Fruit fly (Drosophila melanogaster) whole organism, prepupa: ENCODE data around the gene CG32712.

Experiments used
- Blimp-1 ChIP-seq: fragments of 200-800 bp; sonication (Bioruptor generic); optimal IDR thresholded peaks from 3 replicates; lab custom pipeline; 2017; ENCODE audit warnings: missing biosample characterization, missing genetic modification characterization, mild to moderate bottlenecking, moderate library complexity, missing genetic modification reagents
- CG10631 ChIP-seq: fragments of 200-800 bp; sonication (Bioruptor generic); optimal IDR thresholded peaks from 2 replicates; lab custom pipeline; 2016; ENCODE audit warnings: missing biosample characterization, missing genetic modification characterization
- CG10669 ChIP-seq: fragments of 200-800 bp; sonication (Bioruptor generic); optimal IDR thresholded peaks from 3 replicates; lab custom pipeline; 2018; ENCODE audit warnings: missing biosample characterization, mild to moderate bottlenecking, missing genetic modification characterization, moderate library complexity
- CG11762 ChIP-seq: fragments of 200-800 bp; sonication (Bioruptor generic); optimal IDR thresholded peaks from 3 replicates; lab custom pipeline; 2016; ENCODE audit warnings: missing biosample characterization, missing genetic modification characterization; ENCODE audit not compliant: insufficient read depth
- CG11902 ChIP-seq: fragments of 200-800 bp; sonication (Bioruptor generic); optimal IDR thresholded peaks from 3 replicates; lab custom pipeline; 2016; ENCODE audit warnings: missing biosample characterization, missing genetic modification characterization
- CG15336 ChIP-seq: fragments of 200-800 bp; sonication (Bioruptor generic); IDR thresholded peaks from 2 replicates; pipeline ENCODE4 v1.3.6; 2022; ENCODE audit warnings: missing biosample characterization, missing genetic modification characterization
- CG1621 ChIP-seq: fragments of 200-800 bp; sonication (Bioruptor generic); optimal IDR thresholded peaks from 3 replicates; lab custom pipeline; 2018; ENCODE audit warnings: missing biosample characterization, mild to moderate bottlenecking, missing genetic modification characterization
- CG3032 ChIP-seq: fragments of 200-800 bp; optimal IDR thresholded peaks from 2 replicates; lab custom pipeline; 2019; ENCODE audit warnings: missing biosample characterization, mild to moderate bottlenecking, missing genetic modification characterization, moderate library complexity
- CG32006 ChIP-seq: fragments of 200-800 bp; sonication (Bioruptor generic); optimal IDR thresholded peaks from 3 replicates; lab custom pipeline; 2017; ENCODE audit warnings: missing biosample characterization, mild to moderate bottlenecking, missing genetic modification characterization
- CG3919 ChIP-seq: fragments of 200-800 bp; sonication (Bioruptor generic); optimal IDR thresholded peaks from 3 replicates; lab custom pipeline; 2016; ENCODE audit warnings: missing biosample characterization, missing genetic modification characterization
- CG4318 ChIP-seq: fragments of 200-800 bp; sonication (Bioruptor generic); optimal IDR thresholded peaks from 3 replicates; lab custom pipeline; 2017; ENCODE audit warnings: missing biosample characterization, mild to moderate bottlenecking, missing genetic modification characterization
- CG6163 ChIP-seq: fragments of 200-800 bp; sonication (Bioruptor generic); IDR thresholded peaks from 3 replicates; pipeline ENCODE4 v1.3.6; 2022; ENCODE audit warnings: missing biosample characterization, missing genetic modification characterization
- CG6276 ChIP-seq: fragments of 200-800 bp; sonication (Bioruptor generic); optimal IDR thresholded peaks from 2 replicates; lab custom pipeline; 2017; ENCODE audit warnings: missing biosample characterization, mild to moderate bottlenecking, missing genetic modification characterization
- CG6854 ChIP-seq: fragments of 200-800 bp; sonication (Bioruptor generic); optimal IDR thresholded peaks from 2 replicates; lab custom pipeline; 2017; ENCODE audit warnings: missing biosample characterization, mild to moderate bottlenecking, missing genetic modification characterization
- CG7368 ChIP-seq: fragments of 200-800 bp; sonication (Bioruptor generic); optimal IDR thresholded peaks from 3 replicates; lab custom pipeline; 2016; ENCODE audit warnings: missing biosample characterization, missing genetic modification characterization
- CG8119 ChIP-seq: fragments of 200-800 bp; sonication (Bioruptor generic); IDR thresholded peaks from 3 replicates; pipeline ENCODE4 v1.3.6; 2022; ENCODE audit warnings: missing biosample characterization, missing genetic modification characterization
- CG8319 ChIP-seq: fragments of 200-800 bp; sonication (Bioruptor generic); optimal IDR thresholded peaks from 3 replicates; lab custom pipeline; 2016; ENCODE audit warnings: missing biosample characterization, missing genetic modification characterization
- CG8632 ChIP-seq: fragments of 200-800 bp; sonication (Bioruptor generic); optimal IDR thresholded peaks from 3 replicates; lab custom pipeline; 2016; ENCODE audit warnings: missing biosample characterization, missing genetic modification characterization
- CG9139 ChIP-seq: fragments of 200-800 bp; sonication (Bioruptor generic); optimal IDR thresholded peaks from 3 replicates; lab custom pipeline; 2017; ENCODE audit warnings: missing biosample characterization, mild to moderate bottlenecking, missing genetic modification characterization
- Eip78C ChIP-seq: fragments of 200-800 bp; sonication (Bioruptor generic); peaks from one replicate; lab custom pipeline; 2016; ENCODE audit warnings: missing biosample characterization, missing genetic modification characterization
- Eip93F ChIP-seq: fragments of 200-800 bp; sonication (Bioruptor generic); optimal IDR thresholded peaks from 2 replicates; lab custom pipeline; 2016; ENCODE audit warnings: missing biosample characterization, mild to moderate bottlenecking, missing genetic modification characterization
- Ets21C ChIP-seq: fragments of 200-800 bp; sonication (Bioruptor generic); optimal IDR thresholded peaks from 3 replicates; lab custom pipeline; 2016; ENCODE audit warnings: missing biosample characterization, missing genetic modification characterization
- Ets96B ChIP-seq: fragments of 200-800 bp; optimal IDR thresholded peaks from 2 replicates; lab custom pipeline; 2019; ENCODE audit warnings: missing biosample characterization, mild to moderate bottlenecking, missing genetic modification characterization, moderate library complexity
- Gug ChIP-seq: fragments of 200-800 bp; sonication (Bioruptor generic); IDR thresholded peaks from 2 replicates; pipeline ENCODE4 v1.3.6; 2022; ENCODE audit warnings: missing biosample characterization, missing genetic modification characterization
- Hr38 ChIP-seq: sonication (Bioruptor generic); optimal IDR thresholded peaks from 2 replicates; lab custom pipeline; 2016; ENCODE audit warnings: missing biosample characterization, missing genetic modification characterization
- Hr4 ChIP-seq: fragments of 200-800 bp; sonication (Bioruptor generic); optimal IDR thresholded peaks from 3 replicates; lab custom pipeline; 2016; ENCODE audit warnings: missing biosample characterization, missing genetic modification characterization
- Lpt ChIP-seq: fragments of 200-800 bp; sonication (Bioruptor generic); optimal IDR thresholded peaks from 3 replicates; lab custom pipeline; 2016; ENCODE audit warnings: missing biosample characterization, missing genetic modification characterization
- Met ChIP-seq: fragments of 200-800 bp; sonication (Bioruptor generic); optimal IDR thresholded peaks from 3 replicates; lab custom pipeline; 2016; ENCODE audit warnings: missing biosample characterization, missing genetic modification characterization
- OdsH ChIP-seq: fragments of 200-800 bp; sonication (Bioruptor generic); optimal IDR thresholded peaks from 3 replicates; lab custom pipeline; 2016; ENCODE audit warnings: missing biosample characterization, missing genetic modification characterization
- Sox102F ChIP-seq: fragments of 200-800 bp; sonication (Bioruptor generic); optimal IDR thresholded peaks from 2 replicates; lab custom pipeline; 2016; ENCODE audit warnings: missing biosample characterization, mild to moderate bottlenecking, missing genetic modification characterization
- Sox15 ChIP-seq: fragments of 200-800 bp; sonication (Bioruptor generic); optimal IDR thresholded peaks from 3 replicates; lab custom pipeline; 2016; ENCODE audit warnings: missing biosample characterization, missing genetic modification characterization
- achi ChIP-seq: fragments of 200-800 bp; sonication (Bioruptor generic); optimal IDR thresholded peaks from 3 replicates; lab custom pipeline; 2016; ENCODE audit warnings: missing biosample characterization, missing genetic modification characterization
- acj6 ChIP-seq: fragments of 200-800 bp; sonication (Bioruptor generic); optimal IDR thresholded peaks from 3 replicates; lab custom pipeline; 2016; ENCODE audit warnings: missing biosample characterization, missing genetic modification characterization
- cyc ChIP-seq: fragments of 200-800 bp; sonication (Bioruptor generic); optimal IDR thresholded peaks from 3 replicates; lab custom pipeline; 2016; ENCODE audit warnings: missing biosample characterization, missing genetic modification characterization
- dac ChIP-seq: fragments of 200-800 bp; sonication (Bioruptor generic); optimal IDR thresholded peaks from 2 replicates; lab custom pipeline; 2017; ENCODE audit warnings: missing biosample characterization, mild to moderate bottlenecking, missing genetic modification characterization
- dsx ChIP-seq: fragments of 200-800 bp; optimal IDR thresholded peaks from 3 replicates; lab custom pipeline; 2019; ENCODE audit warnings: missing biosample characterization, mild to moderate bottlenecking, missing genetic modification characterization, moderate library complexity; ENCODE audit not compliant: poor library complexity, severe bottlenecking
- fd85E ChIP-seq: fragments of 200-800 bp; sonication (Bioruptor generic); optimal IDR thresholded peaks from 3 replicates; lab custom pipeline; 2016; ENCODE audit warnings: missing biosample characterization, missing genetic modification characterization
- fkh ChIP-seq: fragments of 200-800 bp; sonication (Bioruptor generic); optimal IDR thresholded peaks from 3 replicates; lab custom pipeline; 2017; ENCODE audit warnings: missing biosample characterization, mild to moderate bottlenecking, missing genetic modification characterization, moderate library complexity
- lz ChIP-seq: fragments of 200-800 bp; sonication (Bioruptor generic); optimal IDR thresholded peaks from 3 replicates; lab custom pipeline; 2016; ENCODE audit warnings: missing biosample characterization, missing genetic modification characterization
- ss ChIP-seq, 2 experiments: fragments of 200-800 bp; sonication (Bioruptor generic); optimal IDR thresholded peaks; 2 replicates in 1 of 2; 3 replicates in 1 of 2; lab custom pipeline; 2017 to 2018; ENCODE audit warnings: mild to moderate bottlenecking in 2 of 2, missing biosample characterization in 2 of 2, missing genetic modification characterization in 2 of 2, moderate library complexity in 1 of 2
- svp ChIP-seq: fragments of 200-800 bp; sonication (Bioruptor generic); peaks from one replicate; lab custom pipeline; 2016; ENCODE audit warnings: missing biosample characterization, missing genetic modification characterization
- vri ChIP-seq: fragments of 200-800 bp; sonication (Bioruptor generic); optimal IDR thresholded peaks from 3 replicates; lab custom pipeline; 2016; ENCODE audit warnings: missing biosample characterization, mild to moderate bottlenecking, missing genetic modification characterization

Gene CG32712

DNA sequence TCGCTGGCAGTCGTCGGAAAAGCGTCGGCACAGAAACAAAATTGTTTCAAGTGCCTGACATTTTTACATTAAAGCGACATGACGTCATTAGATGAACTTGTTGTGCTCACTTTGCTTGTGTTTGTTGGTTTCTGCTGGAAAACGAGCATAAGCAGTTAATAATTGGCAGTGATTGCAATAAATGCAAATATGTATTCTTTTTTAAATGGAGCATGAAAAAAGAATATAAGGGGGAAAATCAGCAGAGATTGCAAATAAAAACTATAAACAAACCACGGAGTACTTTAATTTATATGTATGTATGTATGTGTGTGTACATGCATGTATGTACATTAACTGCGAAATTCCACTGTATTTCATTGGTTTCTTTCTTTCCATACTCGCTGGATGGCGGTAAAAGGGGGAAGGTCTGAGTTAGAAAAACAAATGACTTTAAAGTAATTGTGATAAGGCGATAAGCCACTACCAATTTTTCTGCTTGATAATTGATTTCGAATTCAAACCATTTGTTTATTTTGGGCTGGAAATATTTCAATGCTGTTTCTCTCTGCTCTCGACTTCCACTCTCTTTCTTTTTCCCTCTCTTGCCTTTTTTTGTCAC is 20.0 kb downstream of the CG32712 start:
- no peak for TF ChIP-seq CG9139

dm6 chrX:8412197-8413160 is 21.1 kb downstream of the CG32712 start:
- TF ChIP-seq Eip78C (GFP tag; lab: Kevin White, UChicago) (peak; percentile 35), dsx (GFP tag; lab: Kevin White, UChicago) (no peak), Ets21C (no peak), fd85E (GFP tag; lab: Kevin White, UChicago) (no peak), vri (GFP tag; lab: Kevin White, UChicago) (peak; percentile 15), fkh (peak; percentile 30), CG6163 (GFP tag; lab: Robert Waterston, UW) (peak; percentile 45; the same call in 2 of the 3 replicates), CG8319 (GFP tag; lab: Kevin White, UChicago) (no peak), CG32006 (GFP tag; lab: Kevin White, UChicago) (no peak), Ets96B (tag; lab: Kevin White, UChicago) (no peak), OdsH (no peak), CG6276 (GFP tag; lab: Kevin White, UChicago) (peak; percentile 8), achi (GFP tag; lab: Kevin White, UChicago) (no peak), CG15336 (GFP tag; lab: Robert Waterston, UW) (0 out of 2 replicates have a peak, but pooled peaks have one; percentile 10), ss (GFP tag; optimal IDR thresholded peaks at IDR 0.05; lab: Kevin White, UChicago) (peak; percentile 12 to 28), CG11762 (GFP tag; lab: Kevin White, UChicago) (no peak), CG1621 (tag; lab: Kevin White, UChicago) (no peak), CG4318 (GFP tag; lab: Kevin White, UChicago) (no peak), lz (no peak)

DNA sequence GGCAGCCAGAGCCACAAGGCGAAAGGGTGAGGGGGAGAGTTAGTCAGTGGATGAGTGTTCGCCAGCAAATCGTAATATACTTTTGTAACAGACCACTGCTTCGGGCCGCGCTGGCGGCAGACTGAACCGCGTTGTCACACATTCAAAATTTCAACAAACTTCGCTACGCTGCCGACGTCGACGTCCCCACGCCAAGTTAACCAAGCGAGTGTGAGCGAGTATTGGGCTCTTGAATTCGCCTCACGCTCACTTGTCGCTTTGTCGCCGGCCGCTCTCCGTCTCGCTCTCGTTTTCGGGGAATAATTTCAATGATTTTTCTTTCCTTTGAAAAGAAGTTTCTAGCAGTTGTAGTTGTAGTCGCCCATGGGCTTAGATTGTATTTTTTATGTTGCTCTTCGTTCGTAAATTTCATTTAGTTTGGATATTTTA is 22.1 kb downstream of the CG32712 start, which contains the start of gene lawc:
Gene lawc, minus strand, starts transcription at position 127 of the 429 bp plus-strand sequence.
- TF ChIP-seq CG7368 (GFP tag; lab: Kevin White, UChicago) (no peak), cyc (no peak), Hr4 (GFP tag; lab: Kevin White, UChicago) (no peak), CG32006 (GFP tag; lab: Kevin White, UChicago) (peak; percentile 2), CG6276 (GFP tag; lab: Kevin White, UChicago) (peak; percentile 60), CG10631 (GFP tag; lab: Kevin White, UChicago) (no peak), Eip93F (GFP tag; lab: Kevin White, UChicago) (peak; percentile 89), CG10669 (GFP tag; lab: Kevin White, UChicago) (no peak), dsx (GFP tag; lab: Kevin White, UChicago) (peak; percentile 61), CG8319 (GFP tag; lab: Kevin White, UChicago) (no peak), Blimp-1 (GFP tag; lab: Kevin White, UChicago) (no peak), CG11902 (GFP tag; lab: Kevin White, UChicago) (no peak), CG8632 (GFP tag; lab: Kevin White, UChicago) (no peak), Sox15 (GFP tag; lab: Kevin White, UChicago) (no peak), lz (peak; percentile 23), dac (no peak), achi (GFP tag; lab: Kevin White, UChicago) (peak; percentile 19), Lpt (GFP tag; lab: Kevin White, UChicago) (no peak), fd85E (GFP tag; lab: Kevin White, UChicago) (peak; percentile 87), CG3032 (tag; lab: Kevin White, UChicago) (no peak), vri (GFP tag; lab: Kevin White, UChicago) (peak; percentile 68), CG6163 (GFP tag; lab: Robert Waterston, UW) (peak; percentile 91), Sox102F (peak; percentile 59), svp (GFP tag; lab: Kevin White, UChicago) (peak; percentile 60), CG3919 (GFP tag; lab: Kevin White, UChicago) (peak; percentile 11), CG8119 (GFP tag; lab: Robert Waterston, UW) (peak; percentile 86), CG4318 (GFP tag; lab: Kevin White, UChicago) (no peak), acj6 (GFP tag; lab: Kevin White, UChicago) (no peak), Gug (GFP tag; lab: Robert Waterston, UW) (0 out of 2 replicates have a peak, but pooled peaks have one; percentile 37), OdsH (no peak), CG11762 (GFP tag; lab: Kevin White, UChicago) (peak; percentile 20), CG6854 (peak; percentile 85), Hr38 (GFP tag; lab: Kevin White, UChicago) (no peak), Met (GFP tag; lab: Kevin White, UChicago) (peak; percentile 30), CG15336 (GFP tag; lab: Robert Waterston, UW) (peak; percentile 88; the same call in 1 of the 2 replicates), Ets96B (tag; lab: Kevin White, UChicago) (peak; percentile 13), fkh (peak; percentile 4)
